Fruit fly (Drosophila melanogaster) whole organism, embryonic: ENCODE measurements around the gene Dus3.
A peak's percentile ranks its signal among the peaks of the same experiment; 100 is the strongest.

ENCODE experiments used
- Blimp-1 ChIP-seq: fragments of 200-800 bp; sonication (Bioruptor generic); optimal IDR thresholded peaks from 3 replicates; lab custom pipeline; 2018; ENCODE audit warnings: missing biosample characterization, missing genetic modification characterization, mild to moderate bottlenecking, moderate library complexity, missing genetic modification reagents
- CG10321 ChIP-seq: fragments of 200-800 bp; sonication (Bioruptor generic); IDR thresholded peaks from 2 replicates; pipeline ENCODE4 v1.3.6; 2022; ENCODE audit warnings: missing biosample characterization, missing genetic modification characterization
- CG10431 ChIP-seq: fragments of 200-800 bp; sonication (Bioruptor generic); optimal IDR thresholded peaks from 3 replicates; lab custom pipeline; 2018; ENCODE audit warnings: missing biosample characterization, mild to moderate bottlenecking, missing genetic modification characterization
- CG11695 ChIP-seq: fragments of 200-800 bp; sonication (Bioruptor generic); IDR thresholded peaks from 3 replicates; pipeline ENCODE4 v1.3.6; 2022; ENCODE audit warnings: missing biosample characterization, missing genetic modification characterization
- CG12219 ChIP-seq: fragments of 200-800 bp; sonication (Bioruptor generic); optimal IDR thresholded peaks from 3 replicates; lab custom pipeline; 2018; ENCODE audit warnings: missing biosample characterization, mild to moderate bottlenecking, missing genetic modification characterization
- CG12299 ChIP-seq: fragments of 200-800 bp; sonication (Bioruptor generic); optimal IDR thresholded peaks from 2 replicates; lab custom pipeline; 2018; ENCODE audit warnings: missing biosample characterization, mild to moderate bottlenecking, missing genetic modification characterization
- CG14710 ChIP-seq: fragments of 200-800 bp; sonication (Bioruptor generic); optimal IDR thresholded peaks from 3 replicates; lab custom pipeline; 2019; ENCODE audit warnings: missing biosample characterization, mild to moderate bottlenecking, missing genetic modification characterization, moderate library complexity
- CG15073 ChIP-seq: fragments of 200-800 bp; sonication (Bioruptor generic); optimal IDR thresholded peaks from 2 replicates; lab custom pipeline; 2016; ENCODE audit warnings: missing biosample characterization, missing genetic modification characterization
- CG1602 ChIP-seq: fragments of 200-800 bp; sonication (Bioruptor generic); optimal IDR thresholded peaks from 3 replicates; lab custom pipeline; 2016; ENCODE audit warnings: missing biosample characterization, missing genetic modification characterization
- CG17328 ChIP-seq: fragments of 200-800 bp; sonication (Bioruptor generic); IDR thresholded peaks from 2 replicates; pipeline ENCODE4 v1.3.6; 2022; ENCODE audit warnings: missing biosample characterization, missing genetic modification characterization
- CG18262 ChIP-seq: fragments of 200-800 bp; optimal IDR thresholded peaks from 3 replicates; lab custom pipeline; 2019; ENCODE audit warnings: missing biosample characterization, mild to moderate bottlenecking, missing genetic modification characterization, moderate library complexity
- CG18619 ChIP-seq: fragments of 200-800 bp; sonication (Bioruptor generic); optimal IDR thresholded peaks from 3 replicates; lab custom pipeline; 2017; ENCODE audit warnings: missing biosample characterization, mild to moderate bottlenecking, missing genetic modification characterization
- CG34224 ChIP-seq: fragments of 200-800 bp; sonication (Bioruptor generic); IDR thresholded peaks from 3 replicates; pipeline ENCODE4 v1.3.6; 2022; ENCODE audit warnings: missing biosample characterization, missing genetic modification characterization; ENCODE audit not compliant: partially characterized antibody
- CG42726 ChIP-seq: fragments of 200-800 bp; sonication (Bioruptor generic); IDR thresholded peaks from 2 replicates; pipeline ENCODE4 v1.3.6; 2022; ENCODE audit warnings: missing biosample characterization, missing genetic modification characterization; ENCODE audit not compliant: partially characterized antibody
- CG6765 ChIP-seq: fragments of 200-800 bp; sonication (Bioruptor generic); optimal IDR thresholded peaks from 3 replicates; lab custom pipeline; 2017; ENCODE audit warnings: missing biosample characterization, mild to moderate bottlenecking, missing genetic modification characterization
- CG8281 ChIP-seq: fragments of 200-800 bp; sonication (Bioruptor generic); optimal IDR thresholded peaks from 2 replicates; lab custom pipeline; 2018; ENCODE audit warnings: missing biosample characterization, mild to moderate bottlenecking, missing genetic modification characterization, moderate library complexity
- CG8359 ChIP-seq: fragments of 200-800 bp; sonication (Bioruptor generic); optimal IDR thresholded peaks from 2 replicates; lab custom pipeline; 2017; ENCODE audit warnings: missing biosample characterization, mild to moderate bottlenecking, missing genetic modification characterization, borderline replicate concordance
- CrebB ChIP-seq: fragments of 200-800 bp; sonication (Bioruptor generic); optimal IDR thresholded peaks from 3 replicates; lab custom pipeline; 2018; ENCODE audit warnings: missing biosample characterization, mild to moderate bottlenecking, missing genetic modification characterization
- Elba2 ChIP-seq: fragments of 200-800 bp; sonication (Bioruptor generic); optimal IDR thresholded peaks from 3 replicates; lab custom pipeline; 2016; ENCODE audit warnings: missing biosample characterization, missing genetic modification characterization
- Ets65A ChIP-seq: fragments of 200-800 bp; sonication (Bioruptor generic); peaks from one replicate; lab custom pipeline; 2016; ENCODE audit warnings: missing biosample characterization, missing genetic modification characterization
- GATAe ChIP-seq: fragments of 200-800 bp; sonication (Bioruptor generic); conservative IDR thresholded peaks from 2 replicates; pipeline ENCODE4 v1.3.6; 2022; ENCODE audit warnings: missing biosample characterization, missing genetic modification characterization
- H15 ChIP-seq: fragments of 200-800 bp; sonication (Bioruptor generic); IDR thresholded peaks from 3 replicates; pipeline ENCODE4 v1.3.6; 2022; ENCODE audit warnings: missing biosample characterization, missing genetic modification characterization
- Lim3 ChIP-seq: fragments of 200-800 bp; sonication (Bioruptor generic); IDR thresholded peaks from 2 replicates; pipeline ENCODE4 v1.3.6; 2022; ENCODE audit warnings: missing biosample characterization, missing genetic modification characterization
- Med ChIP-seq: fragments of 200-800 bp; sonication (Bioruptor generic); peaks from one replicate; lab custom pipeline; 2016; ENCODE audit warnings: missing biosample characterization, missing genetic modification characterization, mild to moderate bottlenecking, inconsistent platforms, moderate library complexity
- Spps ChIP-seq: fragments of 200-800 bp; sonication (Bioruptor generic); optimal IDR thresholded peaks from 2 replicates; lab custom pipeline; 2018; ENCODE audit warnings: missing biosample characterization, mild to moderate bottlenecking, missing genetic modification characterization
- Xrp1 ChIP-seq: fragments of 200-800 bp; sonication (Bioruptor generic); IDR thresholded peaks from 2 replicates; pipeline ENCODE4 v1.3.6; 2022; ENCODE audit warnings: missing biosample characterization, missing genetic modification characterization
- abd-A ChIP-seq: fragments of 200-800 bp; sonication (Bioruptor generic); optimal IDR thresholded peaks from 3 replicates; lab custom pipeline; 2019; ENCODE audit warnings: missing biosample characterization, mild to moderate bottlenecking, missing genetic modification characterization, moderate library complexity
- ac ChIP-seq: fragments of 200-800 bp; sonication (Bioruptor generic); optimal IDR thresholded peaks from 3 replicates; lab custom pipeline; 2017; ENCODE audit warnings: missing biosample characterization, mild to moderate bottlenecking, missing genetic modification characterization
- bbx ChIP-seq: fragments of 200-800 bp; sonication (Bioruptor generic); IDR thresholded peaks from 2 replicates; pipeline ENCODE4 v1.3.6; 2022; ENCODE audit warnings: missing biosample characterization, missing genetic modification characterization; ENCODE audit not compliant: partially characterized antibody
- bowl ChIP-seq: fragments of 200-800 bp; sonication (Bioruptor generic); IDR thresholded peaks from 2 replicates; pipeline ENCODE4 v1.3.6; 2022; ENCODE audit warnings: missing biosample characterization, missing genetic modification characterization
- bsh ChIP-seq, 2 experiments: fragments of 200-800 bp; sonication (Bioruptor generic); optimal IDR thresholded peaks; 2 replicates each; lab custom pipeline; 2017 to 2018; ENCODE audit warnings: mild to moderate bottlenecking in 2 of 2, missing biosample characterization in 2 of 2, missing genetic modification characterization in 2 of 2, moderate library complexity in 1 of 2
- en ChIP-seq: fragments of 200-800 bp; sonication (Bioruptor generic); optimal IDR thresholded peaks from 2 replicates; lab custom pipeline; 2016; ENCODE audit warnings: missing biosample characterization, missing genetic modification characterization
- ewg ChIP-seq: fragments of 200-800 bp; sonication (Bioruptor generic); optimal IDR thresholded peaks from 3 replicates; lab custom pipeline; 2017; ENCODE audit warnings: mild to moderate bottlenecking, missing biosample characterization, missing genetic modification reagents, missing genetic modification characterization
- gfzf ChIP-seq: fragments of 200-800 bp; sonication (Bioruptor generic); optimal IDR thresholded peaks from 2 replicates; lab custom pipeline; 2016; ENCODE audit warnings: missing biosample characterization, mild to moderate bottlenecking, missing genetic modification characterization, moderate library complexity
- peb ChIP-seq: fragments of 200-800 bp; sonication (Bioruptor generic); IDR thresholded peaks from 2 replicates; pipeline ENCODE4 v1.3.6; 2022; ENCODE audit warnings: missing biosample characterization, missing genetic modification characterization
- pzg ChIP-seq: fragments of 200-800 bp; sonication (Bioruptor generic); optimal IDR thresholded peaks from 3 replicates; lab custom pipeline; 2018; ENCODE audit warnings: missing biosample characterization, mild to moderate bottlenecking, missing genetic modification characterization, moderate library complexity
- rib ChIP-seq: fragments of 200-800 bp; sonication (Bioruptor generic); IDR thresholded peaks from 2 replicates; pipeline ENCODE4 v1.3.6; 2022; ENCODE audit warnings: missing biosample characterization, missing genetic modification characterization
- sens ChIP-seq: fragments of 200-800 bp; sonication (Bioruptor generic); peaks from one replicate; lab custom pipeline; 2016; ENCODE audit warnings: missing biosample characterization, missing genetic modification characterization
- sim ChIP-seq: fragments of 200-800 bp; sonication (Bioruptor generic); IDR thresholded peaks from 2 replicates; pipeline ENCODE4 v1.3.6; 2022; ENCODE audit warnings: missing biosample characterization, missing genetic modification characterization
- sima ChIP-seq: fragments of 200-800 bp; sonication (Bioruptor generic); optimal IDR thresholded peaks from 2 replicates; lab custom pipeline; 2016; ENCODE audit warnings: missing biosample characterization, missing genetic modification characterization
- tin ChIP-seq: fragments of 200-800 bp; sonication (Bioruptor generic); optimal IDR thresholded peaks from 3 replicates; lab custom pipeline; 2016; ENCODE audit warnings: missing biosample characterization, missing genetic modification characterization
- zfh1 ChIP-seq: fragments of 200-800 bp; sonication (Bioruptor generic); IDR thresholded peaks from 3 replicates; pipeline ENCODE4 v1.3.6; 2022; ENCODE audit warnings: missing biosample characterization, missing genetic modification characterization

Gene Dus3

dm6 chr2L:19769703-19770102, 11.0 kb downstream of the Dus3 start (continued):
- no peak for TF ChIP-seq CG1602 (GFP tag; lab: Kevin White, UChicago)
- no peak for TF ChIP-seq CG10431 (GFP tag; lab: Kevin White, UChicago)
- no peak for TF ChIP-seq sima
- TF ChIP-seq CG17328, result no peak
- no peak for TF ChIP-seq bsh (GFP tag; optimal IDR thresholded peaks at IDR 0.05; lab: Kevin White, UChicago)
- no peak for TF ChIP-seq CG18262
- TF ChIP-seq sim (GFP tag; lab: Robert Waterston, UW), result no peak
- TF ChIP-seq CG10321 (GFP tag; lab: Robert Waterston, UW), result peak; percentile 89
- no peak for TF ChIP-seq Lim3 (GFP tag; lab: Robert Waterston, UW)
- TF ChIP-seq bowl (GFP tag; lab: Robert Waterston, UW), result no peak
- no peak for TF ChIP-seq en (GFP tag; lab: Kevin White, UChicago)
- TF ChIP-seq CG15073, result no peak
- TF ChIP-seq abd-A (tag; lab: Kevin White, UChicago), result no peak

- TF ChIP-seq sens, result peak; percentile 19
- no peak for TF ChIP-seq CrebB (tag; lab: Kevin White, UChicago)
- TF ChIP-seq CG8359, result no peak
- peak; percentile 91 for TF ChIP-seq Elba2 (GFP tag; lab: Kevin White, UChicago)
Measured at dm6 chr2L:19774278-19774677, 15.6 kb downstream of the Dus3 start.

dm6 chr2L:19784827-19785569, 26.3 kb downstream of the Dus3 start:
- no peak for TF ChIP-seq Lim3 (GFP tag; lab: Robert Waterston, UW)
- TF ChIP-seq Blimp-1 (GFP tag; lab: Kevin White, UChicago), result peak; percentile 54
- TF ChIP-seq Med (GFP tag; lab: Kevin White, UChicago), result peak; percentile 49
- no peak for TF ChIP-seq tin (GFP tag; lab: Kevin White, UChicago)
- TF ChIP-seq CG42726 (GFP tag; lab: Robert Waterston, UW), result no peak
- no peak for TF ChIP-seq CG12299 (tag; lab: Kevin White, UChicago)
- TF ChIP-seq CG8281 (tag; lab: Kevin White, UChicago), result peak; percentile 98
- TF ChIP-seq peb, result no peak
- TF ChIP-seq CG6765 (GFP tag; lab: Kevin White, UChicago), result no peak
- TF ChIP-seq Ets65A (GFP tag; lab: Kevin White, UChicago), result peak; percentile 64
- no peak for TF ChIP-seq rib
- TF ChIP-seq Spps (tag; lab: Kevin White, UChicago), result no peak
- no peak for TF ChIP-seq CG34224 (GFP tag; lab: Robert Waterston, UW)
- no peak for TF ChIP-seq zfh1 (GFP tag; lab: Robert Waterston, UW)
- TF ChIP-seq CG14710 (tag; lab: Kevin White, UChicago), result no peak
- no peak for TF ChIP-seq gfzf
- no peak for TF ChIP-seq bbx (GFP tag; lab: Robert Waterston, UW)
- no peak for TF ChIP-seq pzg (GFP tag; lab: Kevin White, UChicago)

DNA sequence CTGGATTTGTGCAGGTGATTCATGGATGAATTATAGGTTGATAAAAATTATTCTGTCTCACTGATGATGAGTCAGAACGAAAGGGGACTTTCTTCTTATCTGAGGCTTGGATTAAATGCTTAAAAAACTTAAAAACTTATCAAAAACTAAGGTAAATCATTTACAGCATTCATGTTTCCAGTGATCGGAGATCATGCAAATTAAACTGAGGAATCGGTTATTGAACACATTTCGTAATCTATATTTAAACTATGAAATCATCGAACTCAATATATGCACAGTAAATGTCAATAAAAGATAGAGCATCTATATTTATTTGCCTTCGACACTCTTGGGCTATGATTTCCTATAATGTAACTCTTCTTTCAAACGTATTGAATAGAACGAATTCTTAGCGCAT, 29.3 kb downstream of the Dus3 start:
- TF ChIP-seq H15 (GFP tag; lab: Robert Waterston, UW) (no peak), ac (GFP tag; lab: Kevin White, UChicago) (no peak), GATAe (no peak), ewg (GFP tag; lab: Kevin White, UChicago) (no peak), CG11695 (GFP tag; lab: Robert Waterston, UW) (no peak), bsh (GFP tag; optimal IDR thresholded peaks at IDR 0.05; lab: Kevin White, UChicago) (no peak), Xrp1 (0 out of 2 replicates have a peak, but pooled peaks have one; percentile 11), CG12219 (GFP tag; lab: Kevin White, UChicago) (no peak), CG18619 (GFP tag; lab: Kevin White, UChicago) (no peak), sens (peak; percentile 85)
